Worm (Caenorhabditis elegans) whole organism, L4 larva: Measurements from ENCODE around the gene F26C11.1.

Source experiments
- D1046.2 ChIP-seq: fragments of 200-800 bp; sonication (Bioruptor generic); IDR thresholded peaks from 2 replicates; pipeline ENCODE4 v1.3.6; 2022; ENCODE audit warnings: missing genetic modification characterization, missing compliant biosample characterization
- F26F4.8 ChIP-seq: fragments of 200-800 bp; sonication (Bioruptor generic); conservative IDR thresholded peaks from 2 replicates; pipeline ENCODE4 v1.3.6; 2022; ENCODE audit warnings: missing genetic modification characterization, missing compliant biosample characterization
- aha-1 ChIP-seq: fragments of 150-350 bp; peaks from one replicate; lab custom pipeline; 2014; ENCODE audit warnings: missing biosample characterization, missing genetic modification characterization
- dpl-1 ChIP-seq: fragments of 150-350 bp; optimal IDR thresholded peaks from 2 replicates; lab custom pipeline; 2014; ENCODE audit warnings: missing biosample characterization, missing genetic modification reagents, missing genetic modification characterization
- gei-8 ChIP-seq: fragments of 200-800 bp; sonication (Bioruptor generic); optimal IDR thresholded peaks from 2 replicates; lab custom pipeline; 2018; ENCODE audit warnings: mild to moderate bottlenecking, missing genetic modification characterization, missing compliant biosample characterization
- nhr-10 ChIP-seq: fragments of 150-350 bp; optimal IDR thresholded peaks from 2 replicates; lab custom pipeline; 2014; ENCODE audit warnings: missing biosample characterization, missing genetic modification characterization
- nhr-76 ChIP-seq: fragments of 150-350 bp; optimal IDR thresholded peaks from 2 replicates; lab custom pipeline; 2014; ENCODE audit warnings: missing biosample characterization, missing genetic modification characterization
- nhr-77 ChIP-seq: fragments of 150-350 bp; optimal IDR thresholded peaks from 2 replicates; lab custom pipeline; 2014; ENCODE audit warnings: missing biosample characterization, missing genetic modification characterization
- skn-1 ChIP-seq: fragments of 150-350 bp; optimal IDR thresholded peaks from 2 replicates; lab custom pipeline; 2014; ENCODE audit warnings: missing biosample characterization, missing genetic modification characterization
- snpc-4 ChIP-seq: fragments of 150-350 bp; optimal IDR thresholded peaks from 2 replicates; lab custom pipeline; 2014; ENCODE audit warnings: missing biosample characterization, missing genetic modification characterization
- vab-7 ChIP-seq: fragments of 200-800 bp; sonication (Bioruptor generic); IDR thresholded peaks from 2 replicates; pipeline ENCODE4 v1.3.6; 2022; ENCODE audit warnings: missing genetic modification reagents, missing genetic modification characterization, missing compliant biosample characterization

DNA sequence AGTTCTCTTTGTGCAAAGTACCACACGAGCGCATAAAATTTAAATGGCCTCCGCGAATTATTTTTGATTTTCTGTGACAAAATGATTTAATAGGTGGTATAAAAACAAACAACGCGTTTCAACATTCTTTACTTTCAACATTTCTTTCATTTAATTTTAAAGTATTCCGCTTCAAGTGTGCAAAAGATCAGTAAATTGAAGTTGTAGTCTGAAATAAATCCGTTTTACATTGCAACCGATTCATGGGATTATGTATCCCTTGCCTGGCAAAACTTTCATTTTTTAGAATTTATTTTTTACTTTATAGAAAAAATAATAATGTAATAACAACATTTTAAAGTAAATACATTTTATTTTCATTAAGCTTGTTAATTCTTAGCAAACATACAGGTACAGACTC, at the start of gene F26C11.1:
- TF ChIP-seq nhr-10 (tag; lab: Kevin White, UChicago) (no peak), nhr-77 (no peak), nhr-76 (tag; lab: Kevin White, UChicago) (no peak), gei-8 (GFP tag; lab: Kevin White, UChicago) (no peak), D1046.2 (no peak), dpl-1 (GFP tag; lab: Kevin White, UChicago) (no peak), skn-1 (tag; lab: Kevin White, UChicago) (no peak), aha-1 (tag; lab: Kevin White, UChicago) (no peak), snpc-4 (no peak), vab-7 (GFP tag; lab: Robert Waterston, UW) (no peak), F26F4.8 (GFP tag; lab: Robert Waterston, UW) (no peak)
